Fruit fly (Drosophila melanogaster): ENCODE data around the gene CG18823.

The CG18823 gene

dm6 chrX:990218-990617 lies at the start of gene CG18823:
TSS of gene CG18823 (plus strand) at chrX:990518.
- no peak for TF ChIP-seq CTCF (optimal IDR thresholded peaks at IDR 0.05)
- TF ChIP-seq CG8478 (optimal IDR thresholded peaks at IDR 0.05) = no peak

dm6 chrX:940580-941184 lies 49.6 kb upstream of the CG18823 start, which contains the start of the genes CG3704 and mus81:
TSS of gene CG3704 (minus strand) at chrX:940805.
TSS of gene mus81 (plus strand) at chrX:941075.
- TF ChIP-seq CTCF (optimal IDR thresholded peaks at IDR 0.05) (no peak), CG8478 (optimal IDR thresholded peaks at IDR 0.05) (no peak)

dm6 chrX:945446-946013 lies 44.8 kb upstream of the CG18823 start, which contains the start of gene CG3703:
TSS of gene CG3703 (minus strand) at chrX:945773.
- TF ChIP-seq CG8478 (optimal IDR thresholded peaks at IDR 0.05) (no peak), CTCF (optimal IDR thresholded peaks at IDR 0.05) (no peak)

dm6 chrX:946162-946561 lies 44.2 kb upstream of the CG18823 start:
- TF ChIP-seq CTCF (optimal IDR thresholded peaks at IDR 0.05) (no peak), CG8478 (optimal IDR thresholded peaks at IDR 0.05) (no peak)

dm6 chrX:947450-948284 lies 42.7 kb upstream of the CG18823 start, which contains the start of gene CG3699:
TSS of gene CG3699 (minus strand) at chrX:947500.
- TF ChIP-seq CTCF (optimal IDR thresholded peaks at IDR 0.05) (no peak), CG8478 (optimal IDR thresholded peaks at IDR 0.05) (no peak)

DNA sequence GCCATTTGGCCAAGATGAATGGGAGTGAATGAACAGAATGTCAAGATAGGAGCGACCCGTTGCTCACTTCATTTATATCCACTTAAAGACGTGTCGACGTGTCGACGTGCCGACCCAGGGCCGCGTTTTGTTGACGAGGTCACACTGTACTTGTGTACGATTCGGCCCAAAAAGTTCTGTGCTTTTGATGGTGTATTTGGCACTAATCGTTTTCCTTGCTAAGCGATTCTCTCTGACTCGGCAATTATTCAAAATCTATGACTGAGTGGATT lies 42.1 kb upstream of the CG18823 start:
- TF ChIP-seq CG8478 (optimal IDR thresholded peaks at IDR 0.05) = no peak
- no peak for TF ChIP-seq CTCF (optimal IDR thresholded peaks at IDR 0.05)

dm6 chrX:951800-952199 lies 38.5 kb upstream of the CG18823 start, which contains the start of gene CG3690:
TSS of gene CG3690 (minus strand) at chrX:951900.
- TF ChIP-seq CTCF (optimal IDR thresholded peaks at IDR 0.05) = no peak
- TF ChIP-seq CG8478 (optimal IDR thresholded peaks at IDR 0.05) = no peak

dm6 chrX:953807-954206 lies 36.5 kb upstream of the CG18823 start:
- no peak for TF ChIP-seq CTCF (optimal IDR thresholded peaks at IDR 0.05)
- no peak for TF ChIP-seq CG8478 (optimal IDR thresholded peaks at IDR 0.05)

DNA sequence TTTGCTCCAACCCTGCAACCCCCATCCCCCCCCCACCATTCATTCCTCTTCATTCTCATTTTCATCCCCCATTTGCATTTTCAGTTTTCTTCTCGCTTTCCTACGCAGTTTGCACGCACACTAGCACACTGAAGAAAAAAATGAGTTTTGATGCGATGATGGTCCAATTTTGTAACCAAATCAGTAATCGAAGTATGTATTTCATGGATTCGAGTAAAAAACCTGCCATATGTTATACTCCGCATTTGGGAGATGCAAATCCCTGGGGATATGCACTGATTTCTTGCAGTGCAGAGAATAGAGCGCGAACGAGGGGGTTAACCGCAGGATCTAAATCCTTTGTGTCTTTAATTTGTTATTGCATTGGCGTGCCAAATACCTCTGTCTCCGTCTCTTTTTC lies 34.4 kb upstream of the CG18823 start:
- TF ChIP-seq CG8478 (optimal IDR thresholded peaks at IDR 0.05) (no peak), CTCF (optimal IDR thresholded peaks at IDR 0.05) (no peak)

DNA sequence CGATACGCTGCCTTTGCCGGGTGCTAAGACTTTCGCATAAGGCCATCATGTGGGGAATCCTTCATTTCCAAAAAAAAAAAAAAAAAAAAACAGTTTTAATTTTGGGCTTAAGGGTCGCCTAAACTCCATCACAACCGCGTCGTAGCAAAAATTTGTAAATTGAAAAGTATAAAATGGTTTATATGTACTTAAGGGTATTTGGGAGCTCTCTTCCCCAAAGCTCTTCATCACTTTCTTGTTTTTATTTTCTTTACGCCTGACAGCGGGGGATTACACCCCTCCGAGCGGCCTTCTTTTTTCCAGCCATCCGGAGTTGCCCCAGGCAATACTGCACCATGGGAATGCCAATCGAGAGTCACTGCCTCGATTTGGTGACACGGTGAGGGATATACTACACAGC lies 26.3 kb upstream of the CG18823 start:
- TF ChIP-seq CG8478 (optimal IDR thresholded peaks at IDR 0.05) (no peak), CTCF (optimal IDR thresholded peaks at IDR 0.05) (no peak)

- no peak for TF ChIP-seq CTCF (optimal IDR thresholded peaks at IDR 0.05)
- TF ChIP-seq CG8478 (optimal IDR thresholded peaks at IDR 0.05) = no peak
These were observed 23.5 kb upstream of the CG18823 start for dm6 chrX:966818-967217.

dm6 chrX:985911-986310 lies 4.4 kb upstream of the CG18823 start:
- TF ChIP-seq CTCF (optimal IDR thresholded peaks at IDR 0.05) = no peak
- no peak for TF ChIP-seq CG8478 (optimal IDR thresholded peaks at IDR 0.05)

DNA sequence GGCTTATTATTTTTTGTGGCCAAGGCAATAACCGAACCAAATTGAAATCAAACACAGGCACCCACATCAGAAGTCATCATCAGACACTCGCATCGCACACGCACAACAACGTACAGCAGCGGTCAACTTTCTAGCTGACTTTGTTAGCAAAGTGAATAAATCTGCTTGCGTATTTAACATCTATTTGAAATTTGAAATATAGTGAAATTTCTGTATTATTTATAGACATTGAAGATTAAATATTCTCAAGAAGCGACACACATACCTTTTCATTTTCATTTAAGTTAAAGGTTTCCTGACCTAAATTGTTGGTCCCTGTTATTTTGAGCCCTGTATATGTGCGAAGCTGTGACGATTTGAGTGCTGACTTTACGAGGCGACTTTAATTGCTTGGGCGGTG lies 8.6 kb downstream of the CG18823 start:
- no peak for TF ChIP-seq CG8478 (optimal IDR thresholded peaks at IDR 0.05)
- TF ChIP-seq CTCF (optimal IDR thresholded peaks at IDR 0.05) = no peak

DNA sequence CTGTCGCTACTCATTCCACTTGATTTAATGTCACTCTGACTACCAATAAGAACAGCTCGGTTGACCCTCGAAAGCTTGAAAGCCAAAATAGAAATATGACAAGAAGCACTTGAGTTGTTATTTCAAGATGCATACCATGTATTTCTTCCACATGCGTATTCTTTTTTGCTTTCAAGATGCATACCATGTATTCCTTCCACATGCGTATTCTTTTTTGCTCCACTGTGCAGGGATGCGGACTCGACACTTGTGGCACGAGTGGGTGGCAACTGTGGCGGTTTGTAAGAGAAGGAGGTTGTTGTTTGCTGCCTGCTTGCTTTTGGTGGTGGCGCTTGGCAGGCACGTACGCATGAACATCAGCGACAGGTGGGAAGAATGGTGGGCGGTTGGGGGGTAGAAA lies 15.9 kb downstream of the CG18823 start:
- TF ChIP-seq CG8478 (optimal IDR thresholded peaks at IDR 0.05) (no peak), CTCF (optimal IDR thresholded peaks at IDR 0.05) (no peak)

DNA sequence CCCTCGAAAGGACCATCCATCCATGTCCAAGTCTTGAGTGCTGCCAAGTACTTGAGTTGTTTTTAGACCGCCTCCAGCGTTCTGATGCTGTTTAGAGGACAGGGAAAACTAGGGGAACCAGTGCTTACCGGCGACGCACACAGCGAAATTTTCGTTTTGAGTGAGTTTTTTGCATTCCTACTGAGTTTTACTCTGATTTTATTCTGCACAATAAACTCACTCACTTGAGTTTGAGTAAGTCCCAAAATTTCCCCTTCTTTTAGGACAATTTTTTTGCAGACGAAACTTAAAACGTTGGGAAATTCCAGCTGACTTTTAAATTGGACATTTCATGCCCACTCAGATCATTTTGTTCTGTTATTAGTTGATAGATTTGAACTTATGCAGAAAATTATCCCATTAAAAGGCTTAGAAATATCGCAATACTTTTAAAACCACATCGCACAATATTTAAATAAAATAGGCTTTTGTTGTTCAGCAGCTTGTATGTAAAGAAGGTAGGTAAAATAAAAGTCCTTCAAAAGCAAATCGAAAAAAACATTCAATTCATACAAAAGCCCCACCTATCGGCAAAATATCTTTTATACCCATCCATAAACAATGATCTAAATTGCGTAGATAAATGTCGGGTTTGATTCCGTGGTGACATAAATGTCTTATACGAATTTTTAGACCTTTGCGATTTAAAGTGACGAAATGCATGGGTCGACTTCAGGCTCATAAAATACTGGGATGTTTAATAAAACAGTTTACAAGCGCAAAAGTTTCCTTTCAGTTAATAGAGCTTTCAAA lies 19.3 kb downstream of the CG18823 start:
- TF ChIP-seq CTCF (optimal IDR thresholded peaks at IDR 0.05) (peak; percentile 74 to 85), CG8478 (optimal IDR thresholded peaks at IDR 0.05) (no peak)
